Worm (Caenorhabditis elegans): Measurements from ENCODE around the gene C01G10.15.

C01G10.15 gene

DNA sequence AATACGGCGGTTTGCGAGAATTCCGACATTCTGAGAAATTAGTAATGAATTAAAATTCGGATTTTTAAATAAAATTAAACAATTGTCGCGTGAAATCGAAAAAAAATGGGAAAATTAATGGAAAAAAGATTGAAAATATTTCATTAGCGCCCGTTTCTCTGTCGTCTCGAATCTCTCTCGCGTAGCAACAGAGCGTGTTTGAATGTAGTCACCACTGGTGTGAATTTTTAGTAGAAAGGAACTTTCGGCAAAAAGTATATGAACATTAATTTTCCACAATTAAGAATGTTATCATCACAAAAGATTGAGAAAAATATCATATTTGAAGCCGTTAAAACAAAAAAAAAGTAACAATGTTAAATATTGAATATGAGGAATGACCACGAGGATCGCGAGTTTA lies 49.7 kb upstream of the C01G10.15 start, which contains the start of gene aipl-1 (continued):
- TF ChIP-seq ztf-6 (GFP tag; IDR thresholded peaks at IDR 0.05) (no peak), F33H1.4 (GFP tag; IDR thresholded peaks at IDR 0.05) (0 out of 2 replicates have a peak, but pooled peaks have one; percentile 31), F23B12.7 (tag; optimal IDR thresholded peaks at IDR 0.05; ENCODE audit: insufficient read depth) (peak; percentile 76), repo-1 (tag; optimal IDR thresholded peaks at IDR 0.05) (no peak), hlh-12 (tag; optimal IDR thresholded peaks at IDR 0.05) (no peak), F10E7.11 (tag; optimal IDR thresholded peaks at IDR 0.05) (no peak), madf-10 (tag; optimal IDR thresholded peaks at IDR 0.05) (peak; percentile 8), F49E8.2 (tag; optimal IDR thresholded peaks at IDR 0.05; ENCODE audit: insufficient read depth) (peak; percentile 77), ztf-22 (GFP tag; optimal IDR thresholded peaks at IDR 0.05) (no peak), nhr-90 (tag; optimal IDR thresholded peaks at IDR 0.05) (no peak), K11D2.4 (GFP tag; IDR thresholded peaks at IDR 0.05) (no peak), cebp-2 (GFP tag; IDR thresholded peaks at IDR 0.05) (no peak), ceh-27 (GFP tag; optimal IDR thresholded peaks at IDR 0.05) (peak; percentile 52), gei-17 (GFP tag; optimal IDR thresholded peaks at IDR 0.05) (no peak), pha-4 (tag; optimal IDR thresholded peaks at IDR 0.05) (no peak), rec-8 (tag; optimal IDR thresholded peaks at IDR 0.05) (no peak), lag-1 (GFP tag; IDR thresholded peaks at IDR 0.05) (no peak), Y95B8A.8 (GFP tag; IDR thresholded peaks at IDR 0.05) (0 out of 2 replicates have a peak, but pooled peaks have one; percentile 31), D2030.7 (GFP tag; IDR thresholded peaks at IDR 0.05) (peak; percentile 79), F22D6.2 (tag; optimal IDR thresholded peaks at IDR 0.05) (no peak), attf-5 (GFP tag; optimal IDR thresholded peaks at IDR 0.05) (peak; percentile 73), snpc-1.3 (tag; optimal IDR thresholded peaks at IDR 0.05; ENCODE audit: insufficient read depth) (no peak), attf-3 (GFP tag; conservative IDR thresholded peaks at IDR 0.05) (no peak), F52B5.7 (tag; optimal IDR thresholded peaks at IDR 0.05) (no peak), Y53G8AR.9 (GFP tag; conservative IDR thresholded peaks at IDR 0.05) (no peak), T07F8.4 (tag; optimal IDR thresholded peaks at IDR 0.05) (no peak), him-1 (tag; optimal IDR thresholded peaks at IDR 0.05) (no peak), nhr-179 (tag; optimal IDR thresholded peaks at IDR 0.05) (no peak), dpl-1 (GFP tag; optimal IDR thresholded peaks at IDR 0.05) (peak; percentile 7), lin-26 (GFP tag; IDR thresholded peaks at IDR 0.05) (no peak), die-1 (tag; optimal IDR thresholded peaks at IDR 0.05) (no peak), dox-1 (GFP tag; IDR thresholded peaks at IDR 0.05) (peak; percentile 73), aptf-3 (GFP tag; IDR thresholded peaks at IDR 0.05) (no peak), rcor-1 (GFP tag; IDR thresholded peaks at IDR 0.05) (peak; percentile 51; the same call in 1 of the 2 replicates), mcd-1 (GFP tag; IDR thresholded peaks at IDR 0.05) (peak; percentile 90), egl-18 (GFP tag; IDR thresholded peaks at IDR 0.05) (no peak), nfya-2 (GFP tag; IDR thresholded peaks at IDR 0.05) (no peak), rpc-1 (optimal IDR thresholded peaks at IDR 0.05) (no peak), rpc-1 (tag; optimal IDR thresholded peaks at IDR 0.05) (no peak), ceh-58 (GFP tag; IDR thresholded peaks at IDR 0.05) (no peak), dpff-1 (tag; optimal IDR thresholded peaks at IDR 0.05) (no peak), F57A8.1 (GFP tag; optimal IDR thresholded peaks at IDR 0.05) (no peak), F55B11.4 (tag; optimal IDR thresholded peaks at IDR 0.05; ENCODE audit: borderline replicate concordance, insufficient read depth) (no peak)

Data from whole organism, young adult.